Worm (Caenorhabditis elegans) whole organism, L2 larva: Measurements from ENCODE around the gene F41H10.3.

Experiments
- ama-1 ChIP-seq: fragments of 150-350 bp; optimal IDR thresholded peaks from 2 replicates; lab custom pipeline; 2018; ENCODE audit warnings: inconsistent platforms
- egl-27 ChIP-seq: sonication (generic microtip); optimal IDR thresholded peaks from 3 replicates; lab custom pipeline; 2017; ENCODE audit warnings: missing biosample characterization, missing genetic modification reagents, missing genetic modification characterization
- elt-3 ChIP-seq: sonication (generic microtip); optimal IDR thresholded peaks from 2 replicates; lab custom pipeline; 2017; ENCODE audit warnings: missing biosample characterization, missing genetic modification characterization
- lsy-2 ChIP-seq, 2 experiments: fragments of 150-350 bp in 1 of 2; sonication (generic microtip) in 1 of 2; optimal IDR thresholded peaks; 2 replicates each; lab custom pipeline; 2014 to 2017; ENCODE audit warnings: missing biosample characterization in 2 of 2, missing genetic modification characterization in 2 of 2
- nhr-11 ChIP-seq: fragments of 150-350 bp; optimal IDR thresholded peaks from 2 replicates; lab custom pipeline; 2014; ENCODE audit warnings: missing biosample characterization, missing genetic modification characterization
- nhr-237 ChIP-seq: fragments of 150-350 bp; optimal IDR thresholded peaks from 2 replicates; lab custom pipeline; 2014; ENCODE audit warnings: missing biosample characterization, missing genetic modification characterization
- nhr-6 ChIP-seq: fragments of 150-350 bp; optimal IDR thresholded peaks from 2 replicates; lab custom pipeline; 2014; ENCODE audit warnings: missing biosample characterization, missing genetic modification characterization
- unc-62 ChIP-seq: fragments of 150-350 bp; optimal IDR thresholded peaks from 2 replicates; lab custom pipeline; 2014; ENCODE audit warnings: missing biosample characterization, missing genetic modification reagents, missing genetic modification characterization

- no peak for TF ChIP-seq ama-1 (lab: Kevin White, UChicago)
- TF ChIP-seq lsy-2 (tag; optimal IDR thresholded peaks at IDR 0.05; lab: Kevin White, UChicago), result no peak
- no peak for TF ChIP-seq unc-62
- TF ChIP-seq nhr-6 (tag; lab: Kevin White, UChicago), result no peak
- TF ChIP-seq egl-27 (tag; lab: Kevin White, UChicago), result no peak
- no peak for TF ChIP-seq nhr-237 (tag; lab: Kevin White, UChicago)
- TF ChIP-seq elt-3 (tag; lab: Kevin White, UChicago), result no peak
- TF ChIP-seq nhr-11 (tag; lab: Kevin White, UChicago), result no peak
Measured at ce11 chrIV:5366567-5366966, 3.0 kb upstream of the F41H10.3 start, which contains the start of gene sand-1.
